Worm (Caenorhabditis elegans) whole organism, early embryonic: Measurements from ENCODE around the gene srh-35.

ENCODE experiments used
- aly-1 ChIP-seq: sonication (generic microtip); optimal IDR thresholded peaks from 2 replicates; lab custom pipeline; 2016; ENCODE audit warnings: missing genetic modification characterization, missing compliant biosample characterization
- ama-1 ChIP-seq: fragments of 150-350 bp; optimal IDR thresholded peaks from 2 replicates; lab custom pipeline; 2014
- hmg-4 ChIP-seq: fragments of 200-800 bp; sonication (Bioruptor generic); optimal IDR thresholded peaks from 2 replicates; lab custom pipeline; 2018; ENCODE audit warnings: mild to moderate bottlenecking, missing genetic modification characterization, missing compliant biosample characterization

ce11 chrV:439183-439749, 9.8 kb downstream of the srh-35 start:
- no peak for TF ChIP-seq ama-1 (lab: Kevin White, UChicago)
- no peak for TF ChIP-seq hmg-4 (GFP tag; lab: Kevin White, UChicago)
- no peak for TF ChIP-seq aly-1 (tag; lab: Kevin White, UChicago)
